Worm (Caenorhabditis elegans): ENCODE data around the gene fipp-1.

- TF ChIP-seq nhr-28 (tag; optimal IDR thresholded peaks at IDR 0.05) (no peak), nhr-10 (tag; optimal IDR thresholded peaks at IDR 0.05) (no peak), mdl-1 (tag; optimal IDR thresholded peaks at IDR 0.05) (no peak), lin-15B (tag; optimal IDR thresholded peaks at IDR 0.05) (no peak), pha-4 (GFP tag; IDR thresholded peaks at IDR 0.05) (no peak), pha-4 (tag; optimal IDR thresholded peaks at IDR 0.05) (no peak), aly-2 (tag; optimal IDR thresholded peaks at IDR 0.05) (no peak), aha-1 (tag) (peak; percentile 69), zip-11 (GFP tag; IDR thresholded peaks at IDR 0.05) (no peak), F44E2.7 (GFP tag; IDR thresholded peaks at IDR 0.05) (no peak)
These were observed 6.0 kb downstream of the fipp-1 start, which contains the start of gene F32D1.8 for ce11 chrV:4377622-4378021.

Data from whole organism, L4 larva.